Worm (Caenorhabditis elegans): ENCODE results near the gene str-61.

- TF ChIP-seq zag-1 (tag; optimal IDR thresholded peaks at IDR 0.05) = no peak
- no peak for TF ChIP-seq fkh-8 (tag; optimal IDR thresholded peaks at IDR 0.05)
- no peak for TF ChIP-seq unc-130 (tag; optimal IDR thresholded peaks at IDR 0.05)
- no peak for TF ChIP-seq nhr-20 (tag; optimal IDR thresholded peaks at IDR 0.05)
- TF ChIP-seq ceh-82 (tag; optimal IDR thresholded peaks at IDR 0.05) = no peak
- TF ChIP-seq swsn-7 (tag; optimal IDR thresholded peaks at IDR 0.05) = no peak
- TF ChIP-seq unc-62 (GFP tag; optimal IDR thresholded peaks at IDR 0.05) = no peak
- TF ChIP-seq nhr-77 (tag; optimal IDR thresholded peaks at IDR 0.05) = no peak
- TF ChIP-seq ces-1 (GFP tag; optimal IDR thresholded peaks at IDR 0.05) = no peak
- no peak for TF ChIP-seq ztf-11 (tag; optimal IDR thresholded peaks at IDR 0.05)
- no peak for TF ChIP-seq jun-1 (tag; optimal IDR thresholded peaks at IDR 0.05)
- no peak for TF ChIP-seq lin-15B (tag; optimal IDR thresholded peaks at IDR 0.05)
- TF ChIP-seq fkh-10 (GFP tag; optimal IDR thresholded peaks at IDR 0.05) = no peak
Measured at ce11 chrV:16679981-16680380, 8.9 kb upstream of the str-61 start, which contains the start of gene srw-44.

All from whole organism, L1 larva.